Fruit fly (Drosophila melanogaster) whole organism, embryonic: Measurements from ENCODE around the gene CG2059.

ENCODE experiments used
- Bteb2 ChIP-seq: fragments of 200-800 bp; sonication (Bioruptor generic); optimal IDR thresholded peaks from 2 replicates; lab custom pipeline; 2016; ENCODE audit warnings: missing biosample characterization, missing genetic modification characterization
- C15 ChIP-seq: fragments of 200-800 bp; sonication (Bioruptor generic); IDR thresholded peaks from 3 replicates; pipeline ENCODE4 v1.3.6; 2022; ENCODE audit warnings: missing biosample characterization, missing genetic modification characterization
- CG10209 ChIP-seq: fragments of 200-800 bp; sonication (Bioruptor generic); optimal IDR thresholded peaks from 3 replicates; lab custom pipeline; 2017; ENCODE audit warnings: missing biosample characterization, mild to moderate bottlenecking, missing genetic modification characterization, missing genetic modification reagents
- CG13424 ChIP-seq: fragments of 200-800 bp; sonication (Bioruptor generic); optimal IDR thresholded peaks from 2 replicates; lab custom pipeline; 2019; ENCODE audit warnings: missing biosample characterization, mild to moderate bottlenecking, missing genetic modification characterization, moderate library complexity
- CG14860 ChIP-seq: fragments of 200-800 bp; sonication (Bioruptor generic); IDR thresholded peaks from 3 replicates; pipeline ENCODE4 v1.3.6; 2022; ENCODE audit warnings: missing biosample characterization, missing genetic modification characterization; ENCODE audit not compliant: partially characterized antibody
- CG15011 ChIP-seq: fragments of 200-800 bp; sonication (Bioruptor generic); optimal IDR thresholded peaks from 3 replicates; lab custom pipeline; 2018; ENCODE audit warnings: missing biosample characterization, mild to moderate bottlenecking, missing genetic modification characterization
- CG15269 ChIP-seq: fragments of 200-800 bp; sonication (Bioruptor generic); optimal IDR thresholded peaks from 2 replicates; lab custom pipeline; 2018; ENCODE audit warnings: missing biosample characterization, mild to moderate bottlenecking, missing genetic modification characterization, moderate library complexity
- CG17612 ChIP-seq: fragments of 200-800 bp; sonication (Bioruptor generic); IDR thresholded peaks from 2 replicates; pipeline ENCODE4 v1.3.6; 2022; ENCODE audit warnings: missing biosample characterization, missing genetic modification characterization
- CG17802 ChIP-seq: fragments of 200-800 bp; sonication (Bioruptor generic); optimal IDR thresholded peaks from 2 replicates; lab custom pipeline; 2018; ENCODE audit warnings: missing biosample characterization, mild to moderate bottlenecking, missing genetic modification characterization, moderate library complexity
- CG17912 ChIP-seq: fragments of 200-800 bp; sonication (Bioruptor generic); optimal IDR thresholded peaks from 2 replicates; lab custom pipeline; 2018; ENCODE audit warnings: missing biosample characterization, mild to moderate bottlenecking, missing genetic modification characterization
- CG1832 ChIP-seq: fragments of 200-800 bp; sonication (Bioruptor generic); optimal IDR thresholded peaks from 2 replicates; lab custom pipeline; 2017; ENCODE audit warnings: missing biosample characterization, mild to moderate bottlenecking, missing genetic modification characterization, inconsistent platforms
- CG18599 ChIP-seq: fragments of 200-800 bp; sonication (Bioruptor generic); optimal IDR thresholded peaks from 3 replicates; lab custom pipeline; 2017; ENCODE audit warnings: missing biosample characterization, missing genetic modification characterization, mild to moderate bottlenecking, moderate library complexity, missing genetic modification reagents
- CG2129 ChIP-seq: fragments of 200-800 bp; sonication (Bioruptor generic); IDR thresholded peaks from 2 replicates; pipeline ENCODE4 v1.3.6; 2022; ENCODE audit warnings: missing biosample characterization, missing genetic modification characterization; ENCODE audit not compliant: partially characterized antibody
- CG2199 ChIP-seq: fragments of 200-800 bp; sonication (Bioruptor generic); IDR thresholded peaks from 3 replicates; pipeline ENCODE4 v1.3.6; 2022; ENCODE audit warnings: missing biosample characterization, missing genetic modification characterization
- CG30020 ChIP-seq: fragments of 200-800 bp; optimal IDR thresholded peaks from 2 replicates; lab custom pipeline; 2019; ENCODE audit warnings: missing biosample characterization, mild to moderate bottlenecking, missing genetic modification characterization, moderate library complexity
- CG32532 ChIP-seq: fragments of 200-800 bp; sonication (Bioruptor generic); IDR thresholded peaks from 2 replicates; pipeline ENCODE4 v1.3.6; 2022; ENCODE audit warnings: missing biosample characterization, missing genetic modification characterization
- CG3281 ChIP-seq: fragments of 200-800 bp; sonication (Bioruptor generic); optimal IDR thresholded peaks from 3 replicates; lab custom pipeline; 2017; ENCODE audit warnings: missing biosample characterization, mild to moderate bottlenecking, missing genetic modification characterization
- CG4328 ChIP-seq: fragments of 200-800 bp; sonication (Bioruptor generic); optimal IDR thresholded peaks from 3 replicates; lab custom pipeline; 2017; ENCODE audit warnings: missing biosample characterization, missing genetic modification reagents, missing genetic modification characterization
- CG6791 ChIP-seq: fragments of 200-800 bp; sonication (Bioruptor generic); IDR thresholded peaks from 3 replicates; pipeline ENCODE4 v1.3.6; 2022; ENCODE audit warnings: missing biosample characterization, missing genetic modification characterization; ENCODE audit not compliant: partially characterized antibody
- CG8359 ChIP-seq: fragments of 200-800 bp; sonication (Bioruptor generic); optimal IDR thresholded peaks from 2 replicates; lab custom pipeline; 2017; ENCODE audit warnings: missing biosample characterization, mild to moderate bottlenecking, missing genetic modification characterization, borderline replicate concordance
- CG8765 ChIP-seq: fragments of 200-800 bp; sonication (Bioruptor generic); IDR thresholded peaks from 2 replicates; pipeline ENCODE4 v1.3.6; 2022; ENCODE audit warnings: missing biosample characterization, missing genetic modification characterization
- CG9609 ChIP-seq: fragments of 200-800 bp; sonication (Bioruptor generic); optimal IDR thresholded peaks from 3 replicates; lab custom pipeline; 2016; ENCODE audit warnings: missing biosample characterization, missing genetic modification characterization
- Dad ChIP-seq: fragments of 200-800 bp; sonication (Bioruptor generic); optimal IDR thresholded peaks from 3 replicates; lab custom pipeline; 2016; ENCODE audit warnings: missing biosample characterization, missing genetic modification characterization
- Fer1 ChIP-seq: fragments of 200-800 bp; sonication (Bioruptor generic); optimal IDR thresholded peaks from 2 replicates; lab custom pipeline; 2017; ENCODE audit warnings: missing biosample characterization, mild to moderate bottlenecking, missing genetic modification characterization
- GATAe ChIP-seq: fragments of 200-800 bp; sonication (Bioruptor generic); conservative IDR thresholded peaks from 2 replicates; pipeline ENCODE4 v1.3.6; 2022; ENCODE audit warnings: missing biosample characterization, missing genetic modification characterization
- HLH54F ChIP-seq: fragments of 200-800 bp; sonication (Bioruptor generic); optimal IDR thresholded peaks from 3 replicates; lab custom pipeline; 2016; ENCODE audit warnings: missing biosample characterization, missing genetic modification characterization
- Hmr ChIP-seq: fragments of 200-800 bp; sonication (Bioruptor generic); optimal IDR thresholded peaks from 3 replicates; lab custom pipeline; 2017; ENCODE audit warnings: mild to moderate bottlenecking, missing biosample characterization, missing genetic modification reagents, missing genetic modification characterization
- Myb ChIP-seq: fragments of 200-800 bp; sonication (Bioruptor generic); optimal IDR thresholded peaks from 2 replicates; lab custom pipeline; 2016; ENCODE audit warnings: missing biosample characterization, missing genetic modification characterization
- NFAT ChIP-seq: fragments of 200-800 bp; sonication (Bioruptor generic); IDR thresholded peaks from 2 replicates; pipeline ENCODE4 v1.3.6; 2022; ENCODE audit warnings: missing biosample characterization, missing genetic modification characterization
- Rx ChIP-seq: fragments of 200-800 bp; sonication (Bioruptor generic); IDR thresholded peaks from 2 replicates; pipeline ENCODE4 v1.3.6; 2022; ENCODE audit warnings: missing biosample characterization, missing genetic modification characterization
- Side ChIP-seq: fragments of 200-800 bp; sonication (Bioruptor generic); optimal IDR thresholded peaks from 2 replicates; lab custom pipeline; 2016; ENCODE audit warnings: missing biosample characterization, missing genetic modification characterization
- bab2 ChIP-seq: fragments of 200-800 bp; sonication (Bioruptor generic); optimal IDR thresholded peaks from 2 replicates; lab custom pipeline; 2016; ENCODE audit warnings: missing biosample characterization, missing genetic modification characterization
- chif ChIP-seq, 2 experiments: fragments of 200-800 bp; sonication (Bioruptor generic); optimal IDR thresholded peaks; 3 replicates each; lab custom pipeline; 2016; ENCODE audit warnings: missing biosample characterization in 2 of 2, missing genetic modification characterization in 2 of 2
- croc ChIP-seq: fragments of 200-800 bp; sonication (Bioruptor generic); conservative IDR thresholded peaks from 3 replicates; pipeline ENCODE4 v1.3.6; 2022; ENCODE audit warnings: missing biosample characterization, missing genetic modification characterization
- da ChIP-seq: fragments of 200-800 bp; sonication (Bioruptor generic); optimal IDR thresholded peaks from 2 replicates; lab custom pipeline; 2016; ENCODE audit warnings: missing biosample characterization, missing genetic modification characterization
- dmrt11E ChIP-seq: fragments of 200-800 bp; sonication (Bioruptor generic); optimal IDR thresholded peaks from 3 replicates; lab custom pipeline; 2018; ENCODE audit warnings: missing biosample characterization, mild to moderate bottlenecking, missing genetic modification characterization, moderate library complexity
- emc ChIP-seq: fragments of 200-800 bp; sonication (Bioruptor generic); optimal IDR thresholded peaks from 2 replicates; lab custom pipeline; 2016; ENCODE audit warnings: missing biosample characterization, missing genetic modification characterization
- jing ChIP-seq: fragments of 200-800 bp; sonication (Bioruptor generic); optimal IDR thresholded peaks from 2 replicates; lab custom pipeline; 2018; ENCODE audit warnings: missing biosample characterization, mild to moderate bottlenecking, missing genetic modification characterization
- lola ChIP-seq, 3 experiments: fragments of >200 bp in 2 of 3; fragments of 200-800 bp in 1 of 3; sonication (Bioruptor generic) in 1 of 3; optimal IDR thresholded peaks; 2 replicates each; lab custom pipeline; 2017 to 2019; ENCODE audit warnings: missing biosample characterization in 3 of 3, missing genetic modification characterization in 3 of 3, mild to moderate bottlenecking in 1 of 3, moderate library complexity in 1 of 3
- nmo ChIP-seq: fragments of 200-800 bp; sonication (Bioruptor generic); optimal IDR thresholded peaks from 2 replicates; lab custom pipeline; 2018; ENCODE audit warnings: missing biosample characterization, mild to moderate bottlenecking, missing genetic modification characterization, moderate library complexity
- pnt ChIP-seq: fragments of 200-800 bp; sonication (Bioruptor generic); optimal IDR thresholded peaks from 3 replicates; lab custom pipeline; 2016; ENCODE audit warnings: missing biosample characterization, missing genetic modification characterization
- psq ChIP-seq: fragments of 200-800 bp; sonication (Bioruptor generic); optimal IDR thresholded peaks from 2 replicates; lab custom pipeline; 2017; ENCODE audit warnings: missing biosample characterization, missing genetic modification characterization
- rib ChIP-seq: fragments of 200-800 bp; sonication (Bioruptor generic); IDR thresholded peaks from 2 replicates; pipeline ENCODE4 v1.3.6; 2022; ENCODE audit warnings: missing biosample characterization, missing genetic modification characterization
- so ChIP-seq: fragments of 200-800 bp; sonication (Bioruptor generic); IDR thresholded peaks from 3 replicates; pipeline ENCODE4 v1.3.6; 2022; ENCODE audit warnings: missing biosample characterization, missing genetic modification characterization
- ttk ChIP-seq: fragments of 200-800 bp; sonication (Bioruptor generic); IDR thresholded peaks from 2 replicates; pipeline ENCODE4 v2.1.2; 2022; ENCODE audit warnings: missing biosample characterization, missing genetic modification characterization
- unpg ChIP-seq: fragments of 200-800 bp; sonication (Bioruptor generic); optimal IDR thresholded peaks from 3 replicates; lab custom pipeline; 2018; ENCODE audit warnings: missing biosample characterization, mild to moderate bottlenecking, missing genetic modification characterization, moderate library complexity
- yki ChIP-seq: fragments of >200 bp; optimal IDR thresholded peaks from 3 replicates; lab custom pipeline; 2018
- zfh1 ChIP-seq: fragments of 200-800 bp; sonication (Bioruptor generic); IDR thresholded peaks from 3 replicates; pipeline ENCODE4 v1.3.6; 2022; ENCODE audit warnings: missing biosample characterization, missing genetic modification characterization

The CG2059 gene

dm6 chrX:7301351-7302328, 15.5 kb downstream of the CG2059 start (continued):
- TF ChIP-seq nmo (GFP tag; lab: Kevin White, UChicago) (peak; percentile 64), emc (GFP tag; lab: Kevin White, UChicago) (no peak), pnt (peak; percentile 19), chif (GFP tag; optimal IDR thresholded peaks at IDR 0.05; lab: Kevin White, UChicago) (peak; percentile 12 to 45), CG30020 (peak; percentile 44), CG8359 (GFP tag; lab: Kevin White, UChicago) (peak; percentile 43), CG6791 (GFP tag; lab: Robert Waterston, UW) (no peak), psq (GFP tag; lab: Kevin White, UChicago) (no peak), CG2129 (GFP tag; lab: Robert Waterston, UW) (no peak), Myb (GFP tag; lab: Kevin White, UChicago) (no peak), yki (lab: Kevin White, UChicago) (no peak), C15 (GFP tag; lab: Robert Waterston, UW) (no peak), Hmr (GFP tag; lab: Kevin White, UChicago) (peak; percentile 33), CG17612 (no peak), CG4328 (GFP tag; lab: Kevin White, UChicago) (peak; percentile 54), HLH54F (GFP tag; lab: Kevin White, UChicago) (peak; percentile 8), CG13424 (peak; percentile 81), GATAe (no peak), CG17912 (no peak), Bteb2 (no peak), so (GFP tag; lab: Robert Waterston, UW) (no peak), CG18599 (no peak), croc (GFP tag; lab: Robert Waterston, UW) (no peak; the same call in 2 of the 3 replicates), CG8765 (GFP tag; lab: Robert Waterston, UW) (no peak), CG17802 (tag; lab: Kevin White, UChicago) (no peak), Fer1 (peak; percentile 18), bab2 (GFP tag; lab: Kevin White, UChicago) (no peak), CG32532 (GFP tag; lab: Robert Waterston, UW) (0 out of 2 replicates have a peak, but pooled peaks have one; percentile 5), unpg (GFP tag; lab: Kevin White, UChicago) (no peak), da (GFP tag; lab: Kevin White, UChicago) (no peak), CG15269 (tag; lab: Kevin White, UChicago) (peak; percentile 51), Rx (GFP tag; lab: Robert Waterston, UW) (peak; percentile 34; the same call in 1 of the 2 replicates), CG2199 (GFP tag; lab: Robert Waterston, UW) (peak; percentile 13; the same call in 1 of the 3 replicates), lola (GFP tag; optimal IDR thresholded peaks at IDR 0.05; lab: Kevin White, UChicago) (peak in 1 of 3 experiments; percentile 86), ttk (GFP tag; lab: Robert Waterston, UW) (peak; percentile 39; the same call in 1 of the 2 replicates), CG9609 (peak; percentile 14), jing (peak; percentile 43), Side (GFP tag; lab: Kevin White, UChicago) (no peak), zfh1 (peak; percentile 55; the same call in 2 of the 3 replicates), NFAT (0 out of 2 replicates have a peak, but pooled peaks have one; percentile 7), dmrt11E (peak; percentile 74), CG3281 (GFP tag; lab: Kevin White, UChicago) (peak; percentile 32), rib (no peak), CG14860 (no peak), CG1832 (peak; percentile 52), Dad (GFP tag; lab: Kevin White, UChicago) (no peak), CG10209 (GFP tag; lab: Kevin White, UChicago) (peak; percentile 63), CG15011 (GFP tag; lab: Kevin White, UChicago) (peak; percentile 35)
